Worm (Caenorhabditis elegans) whole organism, L2 larva: ENCODE results near the gene ZC53.22.
A peak's percentile ranks its signal among the peaks of the same experiment; 100 is the strongest.

ENCODE experiments used
- F13H6.1 ChIP-seq: sonication (generic microtip); optimal IDR thresholded peaks from 2 replicates; lab custom pipeline; 2016; ENCODE audit warnings: missing genetic modification characterization, missing compliant biosample characterization
- ZK546.5 ChIP-seq: sonication (generic microtip); optimal IDR thresholded peaks from 2 replicates; lab custom pipeline; 2017; ENCODE audit warnings: missing biosample characterization, missing genetic modification characterization
- nhr-10 ChIP-seq: sonication (generic microtip); optimal IDR thresholded peaks from 2 replicates; lab custom pipeline; 2017; ENCODE audit warnings: missing biosample characterization, missing genetic modification characterization
- nhr-237 ChIP-seq: fragments of 150-350 bp; optimal IDR thresholded peaks from 2 replicates; lab custom pipeline; 2014; ENCODE audit warnings: missing biosample characterization, missing genetic modification characterization

ZC53.22 gene

ce11 chrX:1880665-1881064 lies 41.5 kb downstream of the ZC53.22 start (continued):
- TF ChIP-seq F13H6.1 = peak; percentile 49
- TF ChIP-seq nhr-237 = no peak
- TF ChIP-seq nhr-10 = no peak
- TF ChIP-seq ZK546.5 (tag; lab: Kevin White, UChicago) = no peak
